Worm (Caenorhabditis elegans) whole organism, L2 larva: ENCODE data around the gene msp-63.

ENCODE experiments used
- C34F6.9 ChIP-seq: fragments of 150-350 bp; optimal IDR thresholded peaks from 2 replicates; lab custom pipeline; 2014; ENCODE audit warnings: missing biosample characterization, missing genetic modification characterization
- F13H6.1 ChIP-seq: sonication (generic microtip); optimal IDR thresholded peaks from 2 replicates; lab custom pipeline; 2016; ENCODE audit warnings: missing genetic modification characterization, missing compliant biosample characterization
- R02D3.7 ChIP-seq: fragments of 150-350 bp; optimal IDR thresholded peaks from 2 replicates; lab custom pipeline; 2014; ENCODE audit warnings: missing biosample characterization, missing genetic modification characterization
- blmp-1 ChIP-seq: sonication (generic microtip); optimal IDR thresholded peaks from 2 replicates; lab custom pipeline; 2017; ENCODE audit warnings: missing genetic modification characterization, mild to moderate bottlenecking, missing compliant biosample characterization, antibody characterized with exemption, moderate library complexity; ENCODE audit not compliant: insufficient read depth
- ceh-16 ChIP-seq: fragments of 150-350 bp; optimal IDR thresholded peaks from 2 replicates; lab custom pipeline; 2014; ENCODE audit warnings: missing biosample characterization, missing genetic modification characterization
- crh-2 ChIP-seq: sonication (generic microtip); optimal IDR thresholded peaks from 2 replicates; lab custom pipeline; 2017; ENCODE audit warnings: missing biosample characterization, missing genetic modification characterization
- egl-27 ChIP-seq: sonication (generic microtip); optimal IDR thresholded peaks from 3 replicates; lab custom pipeline; 2017; ENCODE audit warnings: missing biosample characterization, missing genetic modification reagents, missing genetic modification characterization
- fos-1 ChIP-seq: fragments of 150-350 bp; optimal IDR thresholded peaks from 2 replicates; lab custom pipeline; 2014; ENCODE audit warnings: missing biosample characterization, missing genetic modification characterization
- gmeb-1 ChIP-seq: fragments of 150-350 bp; optimal IDR thresholded peaks from 2 replicates; lab custom pipeline; 2014; ENCODE audit warnings: missing biosample characterization, missing genetic modification characterization
- lin-39 ChIP-seq: fragments of 150-350 bp; optimal IDR thresholded peaks from 2 replicates; lab custom pipeline; 2014; ENCODE audit warnings: missing biosample characterization, missing genetic modification reagents, missing genetic modification characterization
- lsy-2 ChIP-seq, 2 experiments: fragments of 150-350 bp in 1 of 2; sonication (generic microtip) in 1 of 2; optimal IDR thresholded peaks; 2 replicates each; lab custom pipeline; 2014 to 2017; ENCODE audit warnings: missing biosample characterization in 2 of 2, missing genetic modification characterization in 2 of 2
- mab-5 ChIP-seq: fragments of 150-350 bp; optimal IDR thresholded peaks from 2 replicates; lab custom pipeline; 2014; ENCODE audit warnings: missing biosample characterization, missing genetic modification characterization
- nhr-237 ChIP-seq: fragments of 150-350 bp; optimal IDR thresholded peaks from 2 replicates; lab custom pipeline; 2014; ENCODE audit warnings: missing biosample characterization, missing genetic modification characterization
- nhr-25 ChIP-seq: fragments of 150-350 bp; sonication (generic microtip); optimal IDR thresholded peaks from 3 replicates; lab custom pipeline; 2014; ENCODE audit warnings: missing biosample characterization, missing genetic modification characterization
- nhr-77 ChIP-seq: fragments of 150-350 bp; optimal IDR thresholded peaks from 2 replicates; lab custom pipeline; 2014; ENCODE audit warnings: missing biosample characterization, missing genetic modification characterization
- skn-1 ChIP-seq: sonication (generic microtip); optimal IDR thresholded peaks from 2 replicates; lab custom pipeline; 2017; ENCODE audit warnings: missing biosample characterization, missing genetic modification characterization
- sma-3 ChIP-seq: sonication (generic microtip); optimal IDR thresholded peaks from 2 replicates; lab custom pipeline; 2016; ENCODE audit warnings: missing genetic modification reagents, missing genetic modification characterization, missing compliant biosample characterization
- sma-9 ChIP-seq, 2 experiments: fragments of 150-350 bp in 1 of 2; sonication (generic microtip) in 1 of 2; optimal IDR thresholded peaks; 2 replicates each; lab custom pipeline; 2014 to 2016; ENCODE audit warnings: missing genetic modification characterization in 2 of 2, mild to moderate bottlenecking in 1 of 2, missing biosample characterization in 1 of 2, missing compliant biosample characterization in 1 of 2, missing genetic modification reagents in 1 of 2, moderate library complexity in 1 of 2
- ztf-1 ChIP-seq: fragments of 200-800 bp; sonication (Bioruptor generic); conservative IDR thresholded peaks from 2 replicates; pipeline ENCODE4 v1.3.6; 2022; ENCODE audit warnings: missing genetic modification characterization, missing compliant biosample characterization
- ztf-11 ChIP-seq: sonication (generic microtip); optimal IDR thresholded peaks from 2 replicates; lab custom pipeline; 2017; ENCODE audit warnings: missing biosample characterization, missing genetic modification characterization

Gene msp-63

DNA sequence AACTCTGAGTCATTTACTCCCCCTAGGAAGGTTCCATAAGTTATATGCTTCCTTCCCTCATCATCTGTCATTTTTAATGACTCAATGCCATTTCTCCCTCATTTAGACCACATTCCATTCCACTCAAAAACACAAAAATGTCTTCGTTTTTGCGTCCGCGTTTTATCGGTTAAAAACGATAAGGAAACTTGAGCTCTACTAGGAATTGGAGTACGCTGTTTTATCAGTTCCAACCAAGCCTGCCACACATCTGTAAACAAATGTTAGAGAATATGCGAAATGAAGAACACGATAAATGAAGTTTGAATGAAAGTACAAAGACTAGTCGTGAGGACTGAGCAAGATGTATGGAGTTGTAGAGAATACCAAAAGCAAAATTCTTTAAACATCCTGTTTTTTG lies 48.9 kb downstream of the msp-63 start:
- TF ChIP-seq C34F6.9 (tag; lab: Kevin White, UChicago): no peak
- no peak for TF ChIP-seq ztf-1 (GFP tag; lab: Robert Waterston, UW)
- TF ChIP-seq sma-9 (GFP tag; optimal IDR thresholded peaks at IDR 0.05; lab: Kevin White, UChicago): peak; percentile 45
- no peak for TF ChIP-seq sma-9 (tag; optimal IDR thresholded peaks at IDR 0.05; lab: Kevin White, UChicago)
- no peak for TF ChIP-seq ceh-16 (tag; lab: Kevin White, UChicago)
- TF ChIP-seq ztf-11 (tag; lab: Kevin White, UChicago): no peak
- TF ChIP-seq nhr-77: no peak
- no peak for TF ChIP-seq nhr-237 (tag; lab: Kevin White, UChicago)
- no peak for TF ChIP-seq mab-5 (tag; lab: Kevin White, UChicago)
- TF ChIP-seq fos-1 (tag; lab: Kevin White, UChicago): peak; percentile 97
- peak; percentile 67 for TF ChIP-seq crh-2
- no peak for TF ChIP-seq sma-3 (GFP tag; lab: Kevin White, UChicago)
- TF ChIP-seq lin-39: no peak
- no peak for TF ChIP-seq egl-27
- no peak for TF ChIP-seq blmp-1
- peak; percentile 13 for TF ChIP-seq gmeb-1
- no peak for TF ChIP-seq nhr-25
- no peak for TF ChIP-seq skn-1 (tag; lab: Kevin White, UChicago)
- no peak for TF ChIP-seq lsy-2 (tag; optimal IDR thresholded peaks at IDR 0.05; lab: Kevin White, UChicago)
- TF ChIP-seq F13H6.1 (tag; lab: Kevin White, UChicago): peak; percentile 28

DNA sequence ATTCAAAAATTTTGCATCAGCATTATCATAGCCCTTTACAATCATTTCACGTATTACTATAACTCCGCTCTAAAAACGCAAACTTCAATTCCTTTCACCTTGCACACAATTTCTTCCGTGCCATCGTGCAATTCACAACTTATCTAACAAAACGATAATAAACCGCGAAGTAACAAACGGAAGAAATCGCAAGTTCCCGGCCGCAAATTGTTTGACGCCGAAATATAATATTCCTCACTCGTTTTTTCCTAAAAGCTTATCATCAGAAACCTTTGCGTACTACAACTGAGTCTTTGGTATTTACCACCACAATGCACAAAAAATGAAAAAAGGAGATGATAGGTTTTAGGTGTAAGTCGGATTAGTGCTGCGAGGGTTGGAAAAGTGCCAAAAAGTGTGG lies 49.9 kb downstream of the msp-63 start:
- TF ChIP-seq R02D3.7 (tag; lab: Kevin White, UChicago) (no peak), fos-1 (tag; lab: Kevin White, UChicago) (peak; percentile 82)
